Worm (Caenorhabditis elegans) whole organism, L4/young adult: ENCODE measurements around the gene cyp-35B3.

ENCODE experiments used
- W03F9.2 ChIP-seq: fragments of 150-350 bp; optimal IDR thresholded peaks from 2 replicates; lab custom pipeline; 2014; ENCODE audit warnings: missing biosample characterization, missing genetic modification characterization
- dao-5 ChIP-seq: sonication (generic microtip); optimal IDR thresholded peaks from 2 replicates; lab custom pipeline; 2016; ENCODE audit warnings: missing genotype, missing genetic modification characterization, moderate library complexity, missing compliant biosample characterization
- him-1 ChIP-seq: sonication (generic microtip); optimal IDR thresholded peaks from 2 replicates; lab custom pipeline; 2016; ENCODE audit warnings: missing genotype, missing genetic modification reagents, missing genetic modification characterization, missing compliant biosample characterization

Gene cyp-35B3

ce11 chrV:3929099-3929498, 16.1 kb upstream of the cyp-35B3 start, which contains the start of gene srx-64:
TSS of gene srx-64 (plus strand) at chrV:3929399.
- TF ChIP-seq him-1 (tag; lab: Kevin White, UChicago), result no peak
- no peak for TF ChIP-seq dao-5 (tag; lab: Kevin White, UChicago)
- TF ChIP-seq W03F9.2, result no peak

- TF ChIP-seq him-1 (tag; lab: Kevin White, UChicago) (no peak), dao-5 (tag; lab: Kevin White, UChicago) (no peak), W03F9.2 (no peak)
These were observed 13.8 kb upstream of the cyp-35B3 start, which contains the start of gene srx-63 for ce11 chrV:3931326-3931725. TSS of gene srx-63 (plus strand) at chrV:3931626.

- no peak for TF ChIP-seq dao-5 (tag; lab: Kevin White, UChicago)
These were observed 9.2 kb upstream of the cyp-35B3 start, which contains the start of gene cyp-35A5 for ce11 chrV:3935892-3936478. TSS of gene cyp-35A5 (plus strand) at chrV:3936326.

- TF ChIP-seq him-1 (tag; lab: Kevin White, UChicago) (no peak), W03F9.2 (no peak), dao-5 (tag; lab: Kevin White, UChicago) (no peak)
These were observed 6.4 kb upstream of the cyp-35B3 start, which contains the start of gene cyp-35B1 for ce11 chrV:3938789-3939188. TSS of gene cyp-35B1 (plus strand) at chrV:3939032.

- TF ChIP-seq him-1 (tag; lab: Kevin White, UChicago), result no peak
- no peak for TF ChIP-seq W03F9.2
- TF ChIP-seq dao-5 (tag; lab: Kevin White, UChicago), result no peak
These were observed 3.3 kb upstream of the cyp-35B3 start, which contains the start of gene cyp-35B2 for ce11 chrV:3941860-3942259. TSS of gene cyp-35B2 (plus strand) at chrV:3942160.

- TF ChIP-seq dao-5 (tag; lab: Kevin White, UChicago) (no peak), W03F9.2 (no peak), him-1 (tag; lab: Kevin White, UChicago) (no peak)
These were observed 1.8 kb upstream of the cyp-35B3 start for ce11 chrV:3943364-3943763.

- TF ChIP-seq dao-5 (tag; lab: Kevin White, UChicago) (no peak), him-1 (tag; lab: Kevin White, UChicago) (no peak), W03F9.2 (no peak)
These were observed 4.6 kb downstream of the cyp-35B3 start, which contains the start of gene dach-1 for ce11 chrV:3949723-3950122. TSS of gene dach-1 (plus strand) at chrV:3950023.

- TF ChIP-seq W03F9.2, result no peak
- TF ChIP-seq him-1 (tag; lab: Kevin White, UChicago), result no peak
- TF ChIP-seq dao-5 (tag; lab: Kevin White, UChicago), result no peak
These were observed 8.6 kb downstream of the cyp-35B3 start, which contains the start of gene str-247 for ce11 chrV:3953739-3954138. TSS of gene str-247 (plus strand) at chrV:3954039.

- TF ChIP-seq him-1 (tag; lab: Kevin White, UChicago) (no peak), dao-5 (tag; lab: Kevin White, UChicago) (no peak), W03F9.2 (no peak)
These were observed 12.5 kb downstream of the cyp-35B3 start, which contains the start of gene cyp-34A5 for ce11 chrV:3957608-3958007. TSS of gene cyp-34A5 (minus strand) at chrV:3957708.

- no peak for TF ChIP-seq W03F9.2
- TF ChIP-seq him-1 (tag; lab: Kevin White, UChicago), result no peak
- TF ChIP-seq dao-5 (tag; lab: Kevin White, UChicago), result no peak
These were observed 16.1 kb downstream of the cyp-35B3 start, which contains the start of gene cyp-34A6 for ce11 chrV:3961235-3961634. TSS of gene cyp-34A6 (minus strand) at chrV:3961335.

ce11 chrV:3963715-3964114, 18.6 kb downstream of the cyp-35B3 start, which contains the start of gene cyp-34A7:
TSS of gene cyp-34A7 (minus strand) at chrV:3963815.
- TF ChIP-seq him-1 (tag; lab: Kevin White, UChicago), result no peak
- TF ChIP-seq W03F9.2, result no peak
- TF ChIP-seq dao-5 (tag; lab: Kevin White, UChicago), result no peak

- TF ChIP-seq him-1 (tag; lab: Kevin White, UChicago) (no peak), dao-5 (tag; lab: Kevin White, UChicago) (no peak), W03F9.2 (no peak)
These were observed 22.6 kb downstream of the cyp-35B3 start, which contains the start of gene cyp-34A8 for ce11 chrV:3967762-3968161. TSS of gene cyp-34A8 (minus strand) at chrV:3967823.

- TF ChIP-seq dao-5 (tag; lab: Kevin White, UChicago) (no peak), him-1 (tag; lab: Kevin White, UChicago) (no peak), W03F9.2 (no peak)
These were observed 23.8 kb downstream of the cyp-35B3 start for ce11 chrV:3968929-3969328.

- TF ChIP-seq dao-5 (tag; lab: Kevin White, UChicago), result no peak
- no peak for TF ChIP-seq him-1 (tag; lab: Kevin White, UChicago)
- no peak for TF ChIP-seq W03F9.2
These were observed 24.5 kb downstream of the cyp-35B3 start for ce11 chrV:3969664-3970063.
